Worm (Caenorhabditis elegans) whole organism, late embryonic: ENCODE measurements around the gene emb-30.
A peak's percentile ranks its signal among the peaks of the same experiment; 100 is the strongest.
"Not testable (repeated sequence)": the region's sequence is repeated elsewhere in the genome, so short reads cannot be mapped to it uniquely, and the experiment has no call there.

Source experiments
- C08G9.2 ChIP-seq: sonication (generic microtip); optimal IDR thresholded peaks from 2 replicates; lab custom pipeline; 2016; ENCODE audit warnings: mild to moderate bottlenecking, missing genetic modification characterization, moderate library complexity, missing compliant biosample characterization
- C38D4.7 ChIP-seq: fragments of 200-800 bp; sonication (Bioruptor generic); optimal IDR thresholded peaks from 2 replicates; lab custom pipeline; 2018; ENCODE audit warnings: mild to moderate bottlenecking, missing genetic modification characterization, moderate library complexity, missing compliant biosample characterization
- T23F11.4 ChIP-seq: fragments of 200-800 bp; sonication (Bioruptor generic); optimal IDR thresholded peaks from 2 replicates; lab custom pipeline; 2018; ENCODE audit warnings: mild to moderate bottlenecking, missing genetic modification characterization, missing compliant biosample characterization
- ceh-14 ChIP-seq: sonication (generic microtip); optimal IDR thresholded peaks from 2 replicates; lab custom pipeline; 2016; ENCODE audit warnings: missing genotype, missing genetic modification characterization, missing compliant biosample characterization
- ceh-18 ChIP-seq: sonication (generic microtip); optimal IDR thresholded peaks from 2 replicates; lab custom pipeline; 2016; ENCODE audit warnings: missing genetic modification characterization, missing compliant biosample characterization
- ceh-19 ChIP-seq: fragments of 200-800 bp; sonication (Bioruptor generic); optimal IDR thresholded peaks from 2 replicates; lab custom pipeline; 2018; ENCODE audit warnings: mild to moderate bottlenecking, missing genetic modification characterization, missing compliant biosample characterization
- ceh-2 ChIP-seq: sonication (generic microtip); optimal IDR thresholded peaks from 2 replicates; lab custom pipeline; 2016; ENCODE audit warnings: missing genotype, missing genetic modification characterization, missing compliant biosample characterization
- ceh-24 ChIP-seq: sonication (generic microtip); optimal IDR thresholded peaks from 2 replicates; lab custom pipeline; 2016; ENCODE audit warnings: mild to moderate bottlenecking, missing genetic modification characterization, missing compliant biosample characterization
- ceh-30 ChIP-seq: fragments of 150-350 bp; optimal IDR thresholded peaks from 2 replicates; lab custom pipeline; 2014; ENCODE audit warnings: missing biosample characterization, missing genetic modification characterization
- ceh-31 ChIP-seq: sonication (generic microtip); optimal IDR thresholded peaks from 2 replicates; lab custom pipeline; 2016; ENCODE audit warnings: missing genetic modification characterization, missing compliant biosample characterization
- ceh-9 ChIP-seq: sonication (generic microtip); optimal IDR thresholded peaks from 2 replicates; lab custom pipeline; 2016; ENCODE audit warnings: mild to moderate bottlenecking, missing genetic modification characterization, inconsistent platforms, missing compliant biosample characterization
- che-1 ChIP-seq: sonication (generic microtip); optimal IDR thresholded peaks from 2 replicates; lab custom pipeline; 2016; ENCODE audit warnings: mild to moderate bottlenecking, missing genetic modification characterization, missing compliant biosample characterization
- dmd-4 ChIP-seq: sonication (generic microtip); optimal IDR thresholded peaks from 2 replicates; lab custom pipeline; 2016; ENCODE audit warnings: borderline replicate concordance, missing genetic modification characterization, missing compliant biosample characterization
- dve-1 ChIP-seq: sonication (generic microtip); optimal IDR thresholded peaks from 2 replicates; lab custom pipeline; 2017; ENCODE audit warnings: antibody characterized with exemption, mild to moderate bottlenecking, missing genetic modification characterization, missing compliant biosample characterization
- ets-4 ChIP-seq: sonication (generic microtip); optimal IDR thresholded peaks from 2 replicates; lab custom pipeline; 2016; ENCODE audit warnings: missing genetic modification characterization, missing compliant biosample characterization
- hlh-13 ChIP-seq: fragments of 200-800 bp; sonication (Bioruptor generic); optimal IDR thresholded peaks from 2 replicates; lab custom pipeline; 2018; ENCODE audit warnings: mild to moderate bottlenecking, missing genetic modification characterization, missing compliant biosample characterization
- hlh-30 ChIP-seq: sonication (generic microtip); optimal IDR thresholded peaks from 2 replicates; lab custom pipeline; 2017; ENCODE audit warnings: antibody characterized with exemption, missing genetic modification characterization, missing compliant biosample characterization; ENCODE audit not compliant: insufficient read depth
- hlh-6 ChIP-seq: sonication (generic microtip); optimal IDR thresholded peaks from 2 replicates; lab custom pipeline; 2016; ENCODE audit warnings: missing genotype, missing genetic modification characterization, missing compliant biosample characterization
- hlh-8 ChIP-seq: sonication (generic microtip); optimal IDR thresholded peaks from 2 replicates; lab custom pipeline; 2016; ENCODE audit warnings: missing genotype, missing genetic modification characterization, missing compliant biosample characterization
- lim-6 ChIP-seq: sonication (generic microtip); optimal IDR thresholded peaks from 2 replicates; lab custom pipeline; 2016; ENCODE audit warnings: missing genetic modification characterization, missing compliant biosample characterization
- mec-3 ChIP-seq: sonication (generic microtip); optimal IDR thresholded peaks from 2 replicates; lab custom pipeline; 2016; ENCODE audit warnings: borderline replicate concordance, missing genetic modification characterization, missing compliant biosample characterization
- nhr-11 ChIP-seq: fragments of 150-350 bp; optimal IDR thresholded peaks from 2 replicates; lab custom pipeline; 2014; ENCODE audit warnings: missing biosample characterization, missing genetic modification characterization
- pha-4 ChIP-seq: fragments of 150-350 bp; optimal IDR thresholded peaks from 2 replicates; lab custom pipeline; 2018; ENCODE audit warnings: missing biosample characterization, missing genetic modification reagents, missing genetic modification characterization
- pqm-1 ChIP-seq: sonication (generic microtip); optimal IDR thresholded peaks from 2 replicates; lab custom pipeline; 2016; ENCODE audit warnings: missing genetic modification characterization, missing compliant biosample characterization
- pros-1 ChIP-seq: fragments of 150-350 bp; optimal IDR thresholded peaks from 2 replicates; lab custom pipeline; 2014; ENCODE audit warnings: missing biosample characterization, missing genetic modification reagents, missing genetic modification characterization
- ref-2 ChIP-seq: sonication (generic microtip); optimal IDR thresholded peaks from 2 replicates; lab custom pipeline; 2016; ENCODE audit warnings: missing genetic modification characterization, missing compliant biosample characterization
- rnt-1 ChIP-seq: sonication (generic microtip); optimal IDR thresholded peaks from 2 replicates; lab custom pipeline; 2016; ENCODE audit warnings: missing genetic modification characterization, missing compliant biosample characterization
- sdc-2 ChIP-seq: sonication (generic microtip); optimal IDR thresholded peaks from 2 replicates; lab custom pipeline; 2016; ENCODE audit warnings: missing genotype, missing genetic modification characterization, missing compliant biosample characterization
- sox-4 ChIP-seq: sonication (generic microtip); optimal IDR thresholded peaks from 2 replicates; lab custom pipeline; 2017; ENCODE audit warnings: mild to moderate bottlenecking, missing genetic modification characterization, inconsistent platforms, missing compliant biosample characterization
- syd-9 ChIP-seq: sonication (generic microtip); optimal IDR thresholded peaks from 2 replicates; lab custom pipeline; 2016; ENCODE audit warnings: mild to moderate bottlenecking, missing genetic modification characterization, moderate library complexity, missing compliant biosample characterization
- tbx-2 ChIP-seq: sonication (generic microtip); optimal IDR thresholded peaks from 2 replicates; lab custom pipeline; 2016; ENCODE audit warnings: missing genetic modification characterization, missing compliant biosample characterization
- ttx-3 ChIP-seq: sonication (generic microtip); optimal IDR thresholded peaks from 2 replicates; lab custom pipeline; 2016; ENCODE audit warnings: missing genetic modification reagents, missing genetic modification characterization, missing compliant biosample characterization
- unc-42 ChIP-seq: sonication (generic microtip); optimal IDR thresholded peaks from 2 replicates; lab custom pipeline; 2016; ENCODE audit warnings: missing genotype, missing genetic modification characterization, missing compliant biosample characterization
- ztf-16 ChIP-seq: sonication (generic microtip); optimal IDR thresholded peaks from 2 replicates; lab custom pipeline; 2017; ENCODE audit warnings: missing genetic modification characterization, missing compliant biosample characterization

The emb-30 gene

ce11 chrIII:9434999-9435398 lies 6.3 kb downstream of the emb-30 start:
- TF ChIP-seq ceh-14 = no peak

DNA sequence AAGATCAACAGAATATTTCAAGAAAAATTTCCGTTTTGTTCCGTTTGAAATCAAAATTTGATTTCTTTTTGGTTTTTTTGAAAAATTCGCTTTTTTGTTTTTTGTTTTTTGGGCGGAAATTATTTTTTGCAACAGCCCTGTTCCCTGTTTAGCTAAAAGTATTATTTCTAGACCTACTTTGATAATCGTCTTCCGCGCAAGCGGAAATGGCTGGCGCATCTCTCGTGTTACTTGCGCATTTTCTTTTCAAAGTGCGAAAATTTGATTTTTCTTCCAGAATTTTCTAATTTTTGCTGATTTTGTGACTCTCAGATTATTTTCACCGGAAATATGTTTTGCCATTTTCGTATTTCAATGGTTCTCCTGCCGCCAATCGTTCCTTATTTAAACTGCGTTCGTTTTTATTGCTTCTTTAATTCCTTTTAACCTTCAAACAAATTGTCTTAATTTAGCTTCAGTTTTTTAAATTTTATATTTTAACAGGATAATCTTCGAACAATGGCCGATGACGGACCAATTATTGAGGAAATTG lies 7.6 kb downstream of the emb-30 start, which contains the start of gene cpar-1:
TSS of gene cpar-1 (plus strand) at position 482 of the 532 bp plus-strand sequence.
- no peak for TF ChIP-seq ceh-2 (tag; lab: Kevin White, UChicago)
- TF ChIP-seq hlh-13 (GFP tag; lab: Kevin White, UChicago) = no peak
- no peak for TF ChIP-seq ceh-30 (tag; lab: Kevin White, UChicago)
- no peak for TF ChIP-seq pqm-1
- TF ChIP-seq nhr-11 (tag; lab: Kevin White, UChicago) = no peak
- no peak for TF ChIP-seq dve-1 (tag; lab: Kevin White, UChicago)
- TF ChIP-seq che-1 (tag; lab: Kevin White, UChicago) = no peak

DNA sequence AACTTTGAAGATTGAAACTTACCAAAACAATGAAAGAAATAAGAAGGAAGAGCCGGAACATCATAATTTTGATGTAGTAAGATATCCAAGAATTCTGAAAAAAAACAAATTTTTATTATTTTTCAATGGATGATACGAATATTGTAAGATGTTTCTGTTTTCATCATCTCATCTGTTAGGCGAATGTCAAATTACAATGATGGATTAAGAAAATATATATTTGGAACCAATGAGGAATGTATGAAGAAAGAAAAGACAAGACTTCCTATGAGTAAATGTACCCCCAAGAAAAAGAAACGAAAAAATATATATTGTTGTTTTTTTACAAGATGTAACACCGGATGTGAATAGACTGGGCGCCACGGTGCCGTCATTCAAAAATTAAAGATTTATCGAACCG lies 15.0 kb downstream of the emb-30 start, which contains the start of gene T26G10.5:
TSS of gene T26G10.5 (minus strand) at position 101 of the 400 bp plus-strand sequence.
- TF ChIP-seq ceh-18 (no peak), dmd-4 (tag; lab: Kevin White, UChicago) (no peak), sox-4 (tag; lab: Kevin White, UChicago) (no peak), ceh-19 (GFP tag; lab: Kevin White, UChicago) (no peak), ref-2 (no peak), ztf-16 (no peak), ceh-24 (tag; lab: Kevin White, UChicago) (no peak), pha-4 (no peak), pros-1 (tag; lab: Kevin White, UChicago) (no peak), mec-3 (tag; lab: Kevin White, UChicago) (no peak), rnt-1 (tag; lab: Kevin White, UChicago) (no peak), hlh-6 (tag; lab: Kevin White, UChicago) (no peak), tbx-2 (tag; lab: Kevin White, UChicago) (no peak), ttx-3 (no peak), sdc-2 (no peak), lim-6 (tag; lab: Kevin White, UChicago) (no peak), unc-42 (tag; lab: Kevin White, UChicago) (no peak), ets-4 (tag; lab: Kevin White, UChicago) (no peak)

DNA sequence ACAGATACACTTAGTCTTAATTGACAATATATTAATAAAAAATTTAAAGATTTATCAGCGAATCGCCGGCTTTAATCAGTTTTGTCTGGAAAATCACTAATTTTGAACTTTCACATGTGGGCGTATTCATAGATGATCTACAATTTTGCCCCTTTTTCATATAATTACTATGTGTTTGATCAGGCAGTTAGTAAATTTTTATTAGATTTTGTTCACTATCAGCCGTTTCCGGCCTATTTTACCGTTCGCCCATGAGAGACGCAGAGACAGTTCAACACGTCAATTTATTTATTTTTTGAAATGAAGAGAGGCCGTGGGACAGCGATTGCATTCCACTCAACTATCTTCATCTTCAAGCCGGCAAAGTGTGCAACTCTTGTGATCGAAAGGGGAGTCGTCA lies 21.0 kb downstream of the emb-30 start, which contains the start of gene T26G10.4:
TSS of gene T26G10.4 (plus strand) at position 301 of the 400 bp plus-strand sequence.
- TF ChIP-seq C38D4.7 (GFP tag; lab: Kevin White, UChicago); T23F11.4 (GFP tag; lab: Kevin White, UChicago); ref-2: not testable (repeated sequence)

DNA sequence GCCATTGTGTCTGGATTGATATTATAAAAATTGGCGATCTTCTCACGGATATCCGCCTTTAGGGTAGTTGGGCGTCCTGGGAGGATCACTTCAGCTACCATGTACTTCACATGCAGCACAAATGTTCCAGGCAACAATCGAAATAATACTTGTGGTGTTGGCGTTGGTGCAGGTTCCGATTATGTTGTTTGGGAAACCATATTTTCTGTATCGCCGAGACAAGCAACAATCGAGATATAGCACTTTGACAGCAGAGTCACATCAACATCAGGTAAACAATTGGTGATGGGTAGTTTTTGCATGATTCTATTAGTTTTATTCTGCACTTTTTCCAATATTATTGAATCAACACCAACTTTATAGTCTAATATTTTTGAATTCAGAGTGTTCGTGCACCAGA lies 27.9 kb downstream of the emb-30 start, which contains the start of gene T26G10.3:
TSS of gene T26G10.3 (minus strand) at position 101 of the 400 bp plus-strand sequence.
- no peak for TF ChIP-seq syd-9
- TF ChIP-seq C08G9.2 = no peak
- TF ChIP-seq lim-6 (tag; lab: Kevin White, UChicago) = no peak
- TF ChIP-seq unc-42 (tag; lab: Kevin White, UChicago) = no peak
- TF ChIP-seq hlh-30 (tag; lab: Kevin White, UChicago) = no peak
- no peak for TF ChIP-seq hlh-8 (tag; lab: Kevin White, UChicago)
- TF ChIP-seq ceh-9 = no peak

- TF ChIP-seq ceh-31 = peak; percentile 49
Observed at ce11 chrIII:9408304-9408703, 33.0 kb downstream of the emb-30 start.
